Worm (Caenorhabditis elegans) whole organism, L3 larva: ENCODE measurements around the gene F44G4.7.

Experiments used
- R02D3.7 ChIP-seq: fragments of 150-350 bp; optimal IDR thresholded peaks from 2 replicates; lab custom pipeline; 2014; ENCODE audit warnings: missing biosample characterization, missing genetic modification characterization
- ceh-82 ChIP-seq: fragments of 150-350 bp; optimal IDR thresholded peaks from 2 replicates; lab custom pipeline; 2014; ENCODE audit warnings: missing biosample characterization, missing genetic modification characterization
- elt-1 ChIP-seq: fragments of 150-350 bp; optimal IDR thresholded peaks from 2 replicates; lab custom pipeline; 2014; ENCODE audit warnings: missing biosample characterization, missing genetic modification characterization
- jun-1 ChIP-seq: fragments of 150-350 bp; optimal IDR thresholded peaks from 2 replicates; lab custom pipeline; 2014; ENCODE audit warnings: missing biosample characterization, missing genetic modification reagents, missing genetic modification characterization
- mml-1 ChIP-seq: fragments of 150-350 bp; sonication (generic microtip); optimal IDR thresholded peaks from 3 replicates; lab custom pipeline; 2014; ENCODE audit warnings: missing biosample characterization, missing genetic modification characterization
- nhr-12 ChIP-seq: fragments of 150-350 bp; optimal IDR thresholded peaks from 2 replicates; lab custom pipeline; 2014; ENCODE audit warnings: missing biosample characterization, missing genetic modification characterization
- nhr-237 ChIP-seq: fragments of 150-350 bp; optimal IDR thresholded peaks from 2 replicates; lab custom pipeline; 2014; ENCODE audit warnings: missing biosample characterization, missing genetic modification characterization
- pha-4 ChIP-seq: fragments of 150-350 bp; optimal IDR thresholded peaks from 2 replicates; lab custom pipeline; 2014; ENCODE audit warnings: missing biosample characterization, missing genetic modification reagents, missing genetic modification characterization
- snpc-4 ChIP-seq: fragments of 150-350 bp; optimal IDR thresholded peaks from 2 replicates; lab custom pipeline; 2014; ENCODE audit warnings: missing biosample characterization, missing genetic modification characterization
- unc-39 ChIP-seq: sonication (generic microtip); optimal IDR thresholded peaks from 4 replicates; lab custom pipeline; 2017; ENCODE audit warnings: missing biosample characterization, missing genetic modification characterization

- TF ChIP-seq R02D3.7 (tag; lab: Kevin White, UChicago): no peak
- TF ChIP-seq mml-1 (tag; lab: Kevin White, UChicago): no peak
- no peak for TF ChIP-seq snpc-4
- TF ChIP-seq unc-39 (tag; lab: Kevin White, UChicago): no peak
- TF ChIP-seq elt-1: no peak
- TF ChIP-seq nhr-237 (tag; lab: Kevin White, UChicago): no peak
- TF ChIP-seq jun-1: no peak
- TF ChIP-seq pha-4 (tag; lab: Kevin White, UChicago): no peak
- no peak for TF ChIP-seq ceh-82
- TF ChIP-seq nhr-12 (tag; lab: Kevin White, UChicago): no peak
These were observed 14.7 kb upstream of the F44G4.7 start, which contains the start of gene dep-1 for ce11 chrII:9019704-9020103.
